Worm (Caenorhabditis elegans) whole organism, young adult: ENCODE data around the gene gbb-2.
A peak's percentile ranks its signal among the peaks of the same experiment; 100 is the strongest.

Experiments used
- B0035.1 ChIP-seq: sonication (generic microtip); optimal IDR thresholded peaks from 2 replicates; lab custom pipeline; 2016; ENCODE audit warnings: missing genetic modification characterization, mild to moderate bottlenecking, missing compliant biosample characterization, missing genotype, missing genetic modification reagents
- F10E7.11 ChIP-seq: sonication (generic microtip); optimal IDR thresholded peaks from 2 replicates; lab custom pipeline; 2017; ENCODE audit warnings: mild to moderate bottlenecking, missing genetic modification characterization, moderate library complexity, missing compliant biosample characterization
- F39B2.1 ChIP-seq: fragments of 200-800 bp; sonication (Bioruptor generic); IDR thresholded peaks from 2 replicates; pipeline ENCODE4 v1.3.6; 2022; ENCODE audit warnings: missing genetic modification reagents, missing genetic modification characterization, missing compliant biosample characterization
- F49E8.2 ChIP-seq: sonication (generic microtip); optimal IDR thresholded peaks from 3 replicates; lab custom pipeline; 2017; ENCODE audit warnings: missing genetic modification characterization, mild to moderate bottlenecking, missing compliant biosample characterization, antibody characterized with exemption, moderate library complexity; ENCODE audit not compliant: insufficient read depth
- T26A5.8 ChIP-seq: sonication (generic microtip); optimal IDR thresholded peaks from 2 replicates; lab custom pipeline; 2016; ENCODE audit warnings: missing genetic modification characterization, missing compliant biosample characterization
- Y53G8AR.9 ChIP-seq: fragments of 200-800 bp; sonication (Bioruptor generic); conservative IDR thresholded peaks from 2 replicates; pipeline ENCODE4 v1.3.6; 2022; ENCODE audit warnings: missing genetic modification reagents, missing genetic modification characterization, missing compliant biosample characterization
- Y56A3A.18 ChIP-seq: fragments of 200-800 bp; sonication (Bioruptor generic); IDR thresholded peaks from 2 replicates; pipeline ENCODE4 v1.3.6; 2022; ENCODE audit warnings: missing genetic modification reagents, missing genetic modification characterization, missing compliant biosample characterization
- ccch-3 ChIP-seq: fragments of 200-800 bp; sonication (Bioruptor generic); optimal IDR thresholded peaks from 2 replicates; lab custom pipeline; 2018; ENCODE audit warnings: mild to moderate bottlenecking, missing genetic modification characterization, missing compliant biosample characterization
- dpl-1 ChIP-seq: fragments of 150-350 bp; optimal IDR thresholded peaks from 2 replicates; lab custom pipeline; 2014; ENCODE audit warnings: missing biosample characterization, missing genetic modification reagents, missing genetic modification characterization
- efl-1 ChIP-seq: fragments of 150-350 bp; optimal IDR thresholded peaks from 2 replicates; lab custom pipeline; 2014; ENCODE audit warnings: missing biosample characterization, missing genetic modification reagents, missing genetic modification characterization
- egrh-3 ChIP-seq: fragments of 200-800 bp; sonication (Bioruptor generic); IDR thresholded peaks from 2 replicates; pipeline ENCODE4 v1.3.6; 2022; ENCODE audit warnings: missing genetic modification reagents, missing genetic modification characterization, missing compliant biosample characterization
- ekl-4 ChIP-seq: fragments of 200-800 bp; sonication (Bioruptor generic); IDR thresholded peaks from 2 replicates; pipeline ENCODE4 v1.3.6; 2022; ENCODE audit warnings: missing genetic modification reagents, missing genetic modification characterization, missing compliant biosample characterization
- ets-4 ChIP-seq: fragments of 200-800 bp; sonication (Bioruptor generic); optimal IDR thresholded peaks from 2 replicates; lab custom pipeline; 2018; ENCODE audit warnings: mild to moderate bottlenecking, missing genetic modification characterization, missing compliant biosample characterization
- hlh-26 ChIP-seq: fragments of 200-800 bp; sonication (Bioruptor generic); conservative IDR thresholded peaks from 2 replicates; pipeline ENCODE4 v1.3.6; 2022; ENCODE audit warnings: missing genetic modification reagents, missing genetic modification characterization, missing compliant biosample characterization
- hmg-1.2 ChIP-seq: fragments of 200-800 bp; sonication (Bioruptor generic); IDR thresholded peaks from 2 replicates; pipeline ENCODE4 v1.3.6; 2022; ENCODE audit warnings: missing genetic modification reagents, missing genetic modification characterization, missing compliant biosample characterization
- lsy-27 ChIP-seq: sonication (generic microtip); optimal IDR thresholded peaks from 2 replicates; lab custom pipeline; 2017; ENCODE audit warnings: missing genetic modification characterization, mild to moderate bottlenecking, missing compliant biosample characterization, antibody characterized with exemption, missing genotype, borderline replicate concordance; ENCODE audit not compliant: insufficient read depth
- madf-3 ChIP-seq: fragments of 200-800 bp; sonication (Bioruptor generic); IDR thresholded peaks from 2 replicates; pipeline ENCODE4 v1.3.6; 2022; ENCODE audit warnings: missing genetic modification reagents, missing genetic modification characterization, missing compliant biosample characterization
- madf-8 ChIP-seq: fragments of 200-800 bp; sonication (Bioruptor generic); conservative IDR thresholded peaks from 2 replicates; pipeline ENCODE4 v1.3.6; 2022; ENCODE audit warnings: missing genetic modification reagents, missing genetic modification characterization, missing compliant biosample characterization
- mcd-1 ChIP-seq: fragments of 200-800 bp; sonication (Bioruptor generic); IDR thresholded peaks from 2 replicates; pipeline ENCODE4 v1.3.6; 2022; ENCODE audit warnings: missing genetic modification reagents, missing genetic modification characterization, missing compliant biosample characterization
- nfyb-1 ChIP-seq: fragments of 200-800 bp; sonication (Bioruptor generic); IDR thresholded peaks from 2 replicates; pipeline ENCODE4 v1.3.6; 2022; ENCODE audit warnings: missing genetic modification reagents, missing genetic modification characterization, missing compliant biosample characterization
- nhr-179 ChIP-seq: sonication (generic microtip); optimal IDR thresholded peaks from 2 replicates; lab custom pipeline; 2016; ENCODE audit warnings: mild to moderate bottlenecking, missing genetic modification characterization, missing compliant biosample characterization
- nhr-27 ChIP-seq: fragments of 200-800 bp; sonication (Bioruptor generic); optimal IDR thresholded peaks from 2 replicates; lab custom pipeline; 2018; ENCODE audit warnings: mild to moderate bottlenecking, missing genetic modification characterization, moderate library complexity, missing compliant biosample characterization
- nhr-80 ChIP-seq: sonication (generic microtip); optimal IDR thresholded peaks from 2 replicates; lab custom pipeline; 2016; ENCODE audit warnings: missing genetic modification characterization, missing compliant biosample characterization
- repo-1 ChIP-seq: sonication (generic microtip); optimal IDR thresholded peaks from 2 replicates; lab custom pipeline; 2017; ENCODE audit warnings: mild to moderate bottlenecking, missing genetic modification characterization, missing compliant biosample characterization
- rpc-1 ChIP-seq, 2 experiments: fragments of 150-350 bp in 1 of 2; sonication (generic microtip) in 1 of 2; optimal IDR thresholded peaks; 2 replicates each; lab custom pipeline; 2014 to 2018; ENCODE audit warnings: missing biosample characterization in 1 of 2, missing genetic modification characterization in 1 of 2, missing genetic modification reagents in 1 of 2, missing genotype in 1 of 2
- snpc-1.3 ChIP-seq: sonication (generic microtip); optimal IDR thresholded peaks from 2 replicates; lab custom pipeline; 2017; ENCODE audit warnings: missing genetic modification characterization, mild to moderate bottlenecking, missing compliant biosample characterization, antibody characterized with exemption, moderate library complexity, missing genotype, missing genetic modification reagents; ENCODE audit not compliant: insufficient read depth
- sptf-2 ChIP-seq: fragments of 200-800 bp; sonication (Bioruptor generic); optimal IDR thresholded peaks from 2 replicates; lab custom pipeline; 2018; ENCODE audit warnings: mild to moderate bottlenecking, missing genetic modification characterization, missing compliant biosample characterization
- zfh-2 ChIP-seq: fragments of 200-800 bp; sonication (Bioruptor generic); conservative IDR thresholded peaks from 2 replicates; pipeline ENCODE4 v1.3.6; 2022; ENCODE audit warnings: missing genetic modification reagents, missing genetic modification characterization, missing compliant biosample characterization
- ztf-22 ChIP-seq: fragments of 200-800 bp; sonication (Bioruptor generic); optimal IDR thresholded peaks from 2 replicates; lab custom pipeline; 2018; ENCODE audit warnings: mild to moderate bottlenecking, missing genetic modification characterization, moderate library complexity, missing compliant biosample characterization
- ztf-25 ChIP-seq: fragments of 200-800 bp; sonication (Bioruptor generic); IDR thresholded peaks from 2 replicates; pipeline ENCODE4 v1.3.6; 2022; ENCODE audit warnings: missing genetic modification reagents, missing genetic modification characterization, missing compliant biosample characterization

Gene gbb-2

ce11 chrIV:4526724-4527123, 20.2 kb upstream of the gbb-2 start:
- TF ChIP-seq rpc-1 (optimal IDR thresholded peaks at IDR 0.05; lab: Kevin White, UChicago): no peak
- no peak for TF ChIP-seq rpc-1 (tag; optimal IDR thresholded peaks at IDR 0.05; lab: Kevin White, UChicago)
- no peak for TF ChIP-seq F39B2.1 (GFP tag; lab: Robert Waterston, UW)
- no peak for TF ChIP-seq efl-1 (GFP tag; lab: Kevin White, UChicago)
- TF ChIP-seq ccch-3 (GFP tag; lab: Kevin White, UChicago): no peak
- no peak for TF ChIP-seq repo-1
- no peak for TF ChIP-seq ekl-4 (GFP tag; lab: Robert Waterston, UW)
- no peak for TF ChIP-seq sptf-2 (GFP tag; lab: Kevin White, UChicago)
- TF ChIP-seq Y56A3A.18 (GFP tag; lab: Robert Waterston, UW): no peak
- TF ChIP-seq Y53G8AR.9: no peak
- TF ChIP-seq B0035.1 (tag; lab: Kevin White, UChicago): no peak
- no peak for TF ChIP-seq ztf-22 (GFP tag; lab: Kevin White, UChicago)

ce11 chrIV:4526028-4526427, 19.5 kb upstream of the gbb-2 start:
- TF ChIP-seq F49E8.2 (tag; lab: Kevin White, UChicago): no peak
- TF ChIP-seq repo-1: no peak
- no peak for TF ChIP-seq madf-8 (GFP tag; lab: Robert Waterston, UW)

- TF ChIP-seq nhr-80 (tag; lab: Kevin White, UChicago): no peak
- no peak for TF ChIP-seq ets-4 (GFP tag; lab: Kevin White, UChicago)
- TF ChIP-seq dpl-1 (GFP tag; lab: Kevin White, UChicago): no peak
Observed at ce11 chrIV:4524943-4525342, 18.4 kb upstream of the gbb-2 start, which contains the start of gene ZK180.6. TSS of gene ZK180.6 (minus strand) at chrIV:4525043.

ce11 chrIV:4523461-4523860, 16.9 kb upstream of the gbb-2 start:
- TF ChIP-seq egrh-3 (GFP tag; lab: Robert Waterston, UW): peak; percentile 54; the same call in 1 of the 2 replicates
- TF ChIP-seq B0035.1 (tag; lab: Kevin White, UChicago): no peak
- TF ChIP-seq zfh-2 (GFP tag; lab: Robert Waterston, UW): peak; percentile 73; the same call in 1 of the 2 replicates
- no peak for TF ChIP-seq nhr-179 (tag; lab: Kevin White, UChicago)
- no peak for TF ChIP-seq F10E7.11
- no peak for TF ChIP-seq hmg-1.2 (GFP tag; lab: Robert Waterston, UW)

ce11 chrIV:4519714-4520113, 13.2 kb upstream of the gbb-2 start:
- TF ChIP-seq nhr-27 (tag; lab: Kevin White, UChicago): no peak
- 0 out of 2 replicates have a peak, but pooled peaks have one; percentile 20 for TF ChIP-seq zfh-2 (GFP tag; lab: Robert Waterston, UW)

- TF ChIP-seq nfyb-1 (GFP tag; lab: Robert Waterston, UW) (no peak), lsy-27 (tag; lab: Kevin White, UChicago) (no peak), rpc-1 (optimal IDR thresholded peaks at IDR 0.05; lab: Kevin White, UChicago) (no peak), rpc-1 (tag; optimal IDR thresholded peaks at IDR 0.05; lab: Kevin White, UChicago) (no peak), hlh-26 (GFP tag; lab: Robert Waterston, UW) (no peak), T26A5.8 (tag; lab: Kevin White, UChicago) (no peak)
Observed at ce11 chrIV:4518111-4518510, 11.6 kb upstream of the gbb-2 start.

ce11 chrIV:4517066-4517465, 10.5 kb upstream of the gbb-2 start, which contains the start of gene ZK180.5:
TSS of gene ZK180.5 (minus strand) at chrIV:4517166.
- TF ChIP-seq ztf-25: no peak
- no peak for TF ChIP-seq snpc-1.3 (tag; lab: Kevin White, UChicago)
- TF ChIP-seq mcd-1 (GFP tag; lab: Robert Waterston, UW): no peak
- TF ChIP-seq madf-3: 0 out of 2 replicates have a peak, but pooled peaks have one; percentile 42
- no peak for TF ChIP-seq sptf-2 (GFP tag; lab: Kevin White, UChicago)
- TF ChIP-seq, all 124 proteins: peak for 1
